Worm (Caenorhabditis elegans): ENCODE data around the gene W09G10.9.

W09G10.9 gene

DNA sequence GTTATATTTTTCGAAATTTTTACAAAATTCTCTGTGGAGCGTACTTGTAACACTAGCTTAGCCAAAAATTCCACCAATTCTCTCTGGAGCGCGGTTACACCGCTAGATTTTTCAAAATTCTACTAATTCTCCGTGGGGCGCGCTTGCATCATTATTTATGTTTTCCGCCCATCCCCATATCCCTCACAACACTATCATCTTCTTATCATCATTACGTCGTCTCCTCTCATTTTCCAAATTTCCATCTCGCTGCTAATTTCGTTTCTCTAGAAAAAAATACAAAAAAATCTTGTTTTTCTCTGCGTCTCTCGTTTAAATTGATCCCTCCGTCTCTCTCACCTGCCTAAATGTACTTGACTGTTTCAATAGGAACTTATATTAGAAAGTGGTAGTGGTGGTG lies 33.7 kb downstream of the W09G10.9 start:
- no peak for TF ChIP-seq ceh-36 (tag; optimal IDR thresholded peaks at IDR 0.05)
- TF ChIP-seq pes-1 (GFP tag; IDR thresholded peaks at IDR 0.05), result no peak
- TF ChIP-seq flt-1 (GFP tag; IDR thresholded peaks at IDR 0.05), result no peak
- no peak for TF ChIP-seq B0310.2 (tag; optimal IDR thresholded peaks at IDR 0.05)
- no peak for TF ChIP-seq hmg-4 (GFP tag; optimal IDR thresholded peaks at IDR 0.05)

DNA sequence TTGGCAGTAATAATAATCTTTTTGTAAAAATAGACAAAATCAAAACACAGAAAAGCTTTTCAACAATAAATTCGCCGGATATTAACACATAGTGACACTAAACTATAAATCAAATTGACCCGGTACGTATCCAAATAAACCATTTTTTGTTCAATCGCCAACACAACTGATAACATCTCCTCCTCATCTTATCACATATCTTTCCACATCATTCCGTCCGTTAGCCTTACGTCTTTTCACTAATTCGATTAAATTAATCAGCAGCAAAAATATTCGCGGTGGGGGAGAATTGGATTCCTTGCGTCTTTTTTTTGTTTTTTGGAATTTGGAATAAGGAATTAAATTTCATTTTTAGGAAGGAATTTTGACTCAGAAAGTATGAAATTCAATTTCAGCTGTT lies 35.0 kb downstream of the W09G10.9 start:
- TF ChIP-seq ceh-13 (GFP tag; optimal IDR thresholded peaks at IDR 0.05) (no peak), pes-1 (GFP tag; IDR thresholded peaks at IDR 0.05) (no peak), tbx-37 (GFP tag; conservative IDR thresholded peaks at IDR 0.05) (no peak), hmbx-1 (tag; optimal IDR thresholded peaks at IDR 0.05) (no peak), hmg-4 (GFP tag; optimal IDR thresholded peaks at IDR 0.05) (no peak), scrt-1 (GFP tag; IDR thresholded peaks at IDR 0.05) (no peak), aly-1 (tag; optimal IDR thresholded peaks at IDR 0.05) (no peak), tra-4 (tag; optimal IDR thresholded peaks at IDR 0.05) (no peak), F13C5.2 (tag; optimal IDR thresholded peaks at IDR 0.05) (no peak), ama-1 (optimal IDR thresholded peaks at IDR 0.05) (no peak)

DNA sequence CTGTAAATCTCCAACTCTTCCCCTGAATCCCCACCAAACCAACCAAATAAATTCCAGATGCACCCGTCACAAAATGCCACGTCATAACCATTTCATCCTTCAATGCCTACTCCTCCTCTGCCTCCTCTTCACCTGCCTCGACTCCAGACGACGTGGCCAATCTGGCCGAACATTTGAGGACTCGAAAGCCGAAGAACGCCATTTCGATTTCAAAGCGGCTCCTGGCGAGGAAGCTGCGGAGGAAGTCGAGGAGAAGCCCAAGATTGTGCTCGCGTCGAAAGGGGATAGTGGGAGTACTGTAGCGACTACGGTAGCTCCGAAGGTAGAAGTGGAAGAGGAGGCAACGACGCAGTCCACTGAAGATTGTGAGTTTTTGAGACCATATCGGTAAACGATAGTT lies 35.8 kb downstream of the W09G10.9 start, which contains the start of gene lgc-45:
Gene lgc-45, plus strand, starts transcription at position 56 of the 400 bp plus-strand sequence.
- TF ChIP-seq ets-7 (tag; optimal IDR thresholded peaks at IDR 0.05) (no peak), aly-1 (tag; optimal IDR thresholded peaks at IDR 0.05) (no peak), scrt-1 (GFP tag; IDR thresholded peaks at IDR 0.05) (no peak), hnd-1 (tag; optimal IDR thresholded peaks at IDR 0.05) (no peak), tbx-37 (GFP tag; conservative IDR thresholded peaks at IDR 0.05) (no peak), sea-1 (GFP tag; conservative IDR thresholded peaks at IDR 0.05) (no peak), pes-1 (GFP tag; IDR thresholded peaks at IDR 0.05) (no peak), ama-1 (optimal IDR thresholded peaks at IDR 0.05) (no peak), ceh-36 (tag; optimal IDR thresholded peaks at IDR 0.05) (no peak), hmg-4 (GFP tag; optimal IDR thresholded peaks at IDR 0.05) (no peak), flt-1 (GFP tag; IDR thresholded peaks at IDR 0.05) (no peak), F13C5.2 (tag; optimal IDR thresholded peaks at IDR 0.05) (no peak), hmbx-1 (tag; optimal IDR thresholded peaks at IDR 0.05) (no peak)

DNA sequence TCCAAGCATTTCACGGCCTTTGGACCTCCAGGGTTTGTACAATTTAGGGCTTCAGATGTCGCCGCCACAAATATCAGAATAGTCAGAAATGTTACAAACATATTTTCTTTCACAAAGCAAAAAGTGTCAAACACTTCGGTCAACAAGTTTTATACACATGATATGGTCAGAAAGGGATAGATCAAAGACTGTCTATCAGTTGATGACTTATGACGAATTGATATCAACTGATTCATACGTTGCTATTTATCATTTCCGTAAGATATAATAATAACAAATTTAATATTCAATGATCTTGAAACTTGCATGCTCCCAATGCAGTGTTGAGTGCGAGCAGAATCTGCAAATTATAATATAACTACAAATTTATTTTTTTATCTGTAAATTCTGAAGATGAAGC lies 39.0 kb downstream of the W09G10.9 start, which contains the start of gene W10G11.1:
Gene W10G11.1, minus strand, starts transcription at position 101 of the 400 bp plus-strand sequence.
- no peak for TF ChIP-seq tbx-11 (GFP tag; IDR thresholded peaks at IDR 0.05)
- TF ChIP-seq pes-1 (GFP tag; IDR thresholded peaks at IDR 0.05), result no peak
- no peak for TF ChIP-seq hmbx-1 (tag; optimal IDR thresholded peaks at IDR 0.05)

DNA sequence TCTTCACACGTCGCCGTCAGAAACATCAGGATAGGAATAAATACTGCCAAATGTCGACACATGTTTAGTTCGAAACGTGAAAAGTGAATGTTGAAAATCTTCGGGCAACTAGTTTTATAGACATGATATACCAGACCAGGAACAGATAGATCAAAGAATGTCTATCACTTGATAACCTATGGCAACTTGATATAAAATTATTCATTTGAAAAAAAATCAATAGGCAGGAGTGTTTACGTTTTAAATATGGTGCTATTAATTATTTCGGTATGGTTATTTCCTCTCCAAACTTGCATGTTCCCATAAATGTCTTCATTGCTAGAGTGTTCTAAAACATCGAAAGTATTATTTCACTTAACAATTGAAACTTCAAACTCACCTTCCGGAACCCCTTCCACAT lies 40.0 kb downstream of the W09G10.9 start, which contains the start of gene W10G11.2:
Gene W10G11.2, minus strand, starts transcription at position 101 of the 400 bp plus-strand sequence.
- TF ChIP-seq B0310.2 (tag; optimal IDR thresholded peaks at IDR 0.05) (no peak), scrt-1 (GFP tag; IDR thresholded peaks at IDR 0.05) (no peak), ceh-36 (tag; optimal IDR thresholded peaks at IDR 0.05) (no peak), ceh-13 (GFP tag; optimal IDR thresholded peaks at IDR 0.05) (no peak), hmbx-1 (tag; optimal IDR thresholded peaks at IDR 0.05) (no peak), aly-1 (tag; optimal IDR thresholded peaks at IDR 0.05) (no peak), tbx-11 (GFP tag; IDR thresholded peaks at IDR 0.05) (no peak), ets-7 (tag; optimal IDR thresholded peaks at IDR 0.05) (no peak)

DNA sequence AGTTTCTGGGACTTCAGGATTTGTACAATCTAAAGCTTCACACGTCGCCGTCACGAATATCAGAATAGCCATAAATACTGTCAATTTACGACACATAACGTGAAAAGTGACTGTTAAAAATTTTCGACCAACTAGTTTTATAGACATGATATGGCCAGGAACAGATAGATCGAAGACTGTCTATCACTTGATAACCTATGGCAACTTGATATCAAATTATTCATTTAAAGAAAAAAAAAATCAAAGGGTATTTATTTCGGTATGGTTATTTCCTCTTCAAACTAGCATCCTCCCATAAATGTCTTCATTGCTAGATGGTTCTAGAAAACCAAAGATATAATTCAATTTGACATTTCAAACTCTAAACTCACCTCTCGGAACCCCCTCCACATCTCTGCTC lies 40.8 kb downstream of the W09G10.9 start, which contains the start of gene W10G11.3:
Gene W10G11.3, minus strand, starts transcription at position 101 of the 400 bp plus-strand sequence.
- TF ChIP-seq tbx-37 (GFP tag; conservative IDR thresholded peaks at IDR 0.05) (no peak), scrt-1 (GFP tag; IDR thresholded peaks at IDR 0.05) (no peak), tra-4 (tag; optimal IDR thresholded peaks at IDR 0.05) (no peak), tbx-11 (GFP tag; IDR thresholded peaks at IDR 0.05) (no peak), ceh-13 (GFP tag; optimal IDR thresholded peaks at IDR 0.05) (no peak), pes-1 (GFP tag; IDR thresholded peaks at IDR 0.05) (no peak), hnd-1 (tag; optimal IDR thresholded peaks at IDR 0.05) (no peak), hmg-4 (GFP tag; optimal IDR thresholded peaks at IDR 0.05) (no peak), B0310.2 (tag; optimal IDR thresholded peaks at IDR 0.05) (no peak), sea-1 (GFP tag; conservative IDR thresholded peaks at IDR 0.05) (no peak), hmbx-1 (tag; optimal IDR thresholded peaks at IDR 0.05) (no peak)

DNA sequence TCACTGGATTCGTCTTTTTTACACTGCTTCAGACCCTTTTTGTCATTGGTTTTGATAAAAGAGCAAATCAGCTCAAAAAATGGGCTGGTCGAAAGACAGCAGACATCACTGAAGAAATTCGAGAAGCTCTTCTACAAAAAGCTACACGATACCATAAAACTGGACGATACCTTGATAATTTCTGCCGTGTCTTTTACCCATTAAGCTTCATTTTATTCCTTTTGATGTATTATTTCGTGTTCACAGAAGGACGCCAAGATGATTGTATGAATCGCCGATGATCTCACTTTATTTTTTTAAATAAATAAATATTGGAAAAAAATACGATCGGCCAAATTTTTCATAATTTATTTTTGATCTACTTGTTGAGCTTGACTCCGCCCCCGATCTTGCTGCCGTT lies 45.5 kb downstream of the W09G10.9 start:
- TF ChIP-seq ets-7 (tag; optimal IDR thresholded peaks at IDR 0.05), result no peak
- no peak for TF ChIP-seq tbx-11 (GFP tag; IDR thresholded peaks at IDR 0.05)
- TF ChIP-seq hmbx-1 (tag; optimal IDR thresholded peaks at IDR 0.05), result no peak
- no peak for TF ChIP-seq scrt-1 (GFP tag; IDR thresholded peaks at IDR 0.05)
- TF ChIP-seq hmg-4 (GFP tag; optimal IDR thresholded peaks at IDR 0.05), result no peak
- TF ChIP-seq ama-1 (optimal IDR thresholded peaks at IDR 0.05), result no peak

DNA sequence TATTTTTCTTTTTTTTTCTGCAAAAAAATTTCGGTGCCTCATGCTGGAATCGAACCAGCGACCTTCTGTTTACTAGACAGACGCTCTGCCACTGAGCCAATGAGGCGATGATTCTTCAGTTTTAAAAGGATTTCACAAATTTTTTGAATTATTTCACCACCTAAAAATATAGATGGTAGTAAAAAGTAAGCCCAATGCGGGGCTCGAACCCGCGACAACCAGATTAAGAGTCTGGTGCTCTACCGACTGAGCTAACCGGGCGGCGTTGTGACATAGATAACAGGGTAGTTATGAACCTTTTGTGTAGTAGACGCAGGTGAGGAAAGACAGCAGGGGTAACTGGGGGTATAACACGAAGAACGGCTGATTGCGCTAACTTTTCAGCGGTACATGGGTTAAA lies 46.0 kb downstream of the W09G10.9 start:
- peak; percentile 52; the same call in 1 of the 2 replicates for TF ChIP-seq tbx-37 (GFP tag; conservative IDR thresholded peaks at IDR 0.05)
- peak; percentile 82 for TF ChIP-seq ceh-36 (tag; optimal IDR thresholded peaks at IDR 0.05)
- peak; percentile 86 for TF ChIP-seq pes-1 (GFP tag; IDR thresholded peaks at IDR 0.05)
- peak; percentile 47 for TF ChIP-seq aly-1 (tag; optimal IDR thresholded peaks at IDR 0.05)
- peak; percentile 86 for TF ChIP-seq scrt-1 (GFP tag; IDR thresholded peaks at IDR 0.05)
- TF ChIP-seq tbx-11 (GFP tag; IDR thresholded peaks at IDR 0.05), result peak; percentile 70
- TF ChIP-seq flt-1 (GFP tag; IDR thresholded peaks at IDR 0.05), result peak; percentile 68
- TF ChIP-seq ceh-13 (GFP tag; optimal IDR thresholded peaks at IDR 0.05), result peak; percentile 22
- peak; percentile 12 for TF ChIP-seq B0310.2 (tag; optimal IDR thresholded peaks at IDR 0.05)
- TF ChIP-seq hnd-1 (tag; optimal IDR thresholded peaks at IDR 0.05), result peak; percentile 55
- TF ChIP-seq hmg-4 (GFP tag; optimal IDR thresholded peaks at IDR 0.05), result peak; percentile 69
- peak; percentile 10 for TF ChIP-seq tra-4 (tag; optimal IDR thresholded peaks at IDR 0.05)
- TF ChIP-seq sea-1 (GFP tag; conservative IDR thresholded peaks at IDR 0.05), result peak; percentile 76; the same call in 1 of the 2 replicates
